Worm (Caenorhabditis elegans): ENCODE data around the gene Y75B8A.6.

DNA sequence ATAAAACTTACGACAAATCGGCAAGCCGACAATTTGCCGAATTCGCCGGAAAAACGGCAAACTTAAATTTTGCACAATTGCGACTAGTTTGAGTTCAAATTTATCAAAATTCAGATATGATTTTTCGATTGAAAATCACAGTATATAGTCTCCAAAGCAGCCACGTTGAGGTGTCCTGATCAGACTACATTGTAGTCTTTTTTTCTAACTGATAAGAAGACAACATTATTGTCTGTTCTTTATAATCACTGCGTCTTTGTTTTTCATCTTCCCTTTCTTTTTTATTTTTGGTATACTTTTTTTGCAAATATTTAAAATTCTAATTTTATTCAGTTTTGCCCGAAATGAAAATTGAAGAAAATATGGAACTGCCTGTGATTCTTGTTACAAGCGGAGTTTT lies 22.7 kb downstream of the Y75B8A.6 start, which contains the start of the genes cest-12 and lonp-2:
- TF ChIP-seq ama-1 (optimal IDR thresholded peaks at IDR 0.05) (no peak), ets-7 (tag; optimal IDR thresholded peaks at IDR 0.05) (no peak), tbx-11 (GFP tag; IDR thresholded peaks at IDR 0.05) (no peak), ceh-13 (GFP tag; optimal IDR thresholded peaks at IDR 0.05) (no peak)

Measured in whole organism, early embryonic.